Fruit fly (Drosophila melanogaster) whole organism, embryonic: ENCODE results near the gene Sqor.
A peak's percentile ranks its signal among the peaks of the same experiment; 100 is the strongest.

Source experiments
- Abd-B ChIP-seq: fragments of 200-800 bp; sonication (Bioruptor generic); optimal IDR thresholded peaks from 2 replicates; lab custom pipeline; 2018; ENCODE audit warnings: missing biosample characterization, mild to moderate bottlenecking, missing genetic modification characterization, moderate library complexity
- Bgb ChIP-seq: fragments of 200-800 bp; sonication (Bioruptor generic); IDR thresholded peaks from 2 replicates; pipeline ENCODE4 v1.3.6; 2022; ENCODE audit warnings: missing biosample characterization, missing genetic modification characterization; ENCODE audit not compliant: partially characterized antibody
- CG10431 ChIP-seq: fragments of 200-800 bp; sonication (Bioruptor generic); optimal IDR thresholded peaks from 3 replicates; lab custom pipeline; 2018; ENCODE audit warnings: missing biosample characterization, mild to moderate bottlenecking, missing genetic modification characterization
- CG11093 ChIP-seq: fragments of 200-800 bp; sonication (Bioruptor generic); IDR thresholded peaks from 3 replicates; pipeline ENCODE4 v1.3.6; 2022; ENCODE audit warnings: missing biosample characterization, missing genetic modification characterization
- CG12744 ChIP-seq: fragments of 200-800 bp; sonication (Bioruptor generic); optimal IDR thresholded peaks from 2 replicates; lab custom pipeline; 2016; ENCODE audit warnings: missing biosample characterization, missing genetic modification characterization
- CG13123 ChIP-seq: fragments of 200-800 bp; sonication (Bioruptor generic); optimal IDR thresholded peaks from 2 replicates; lab custom pipeline; 2016; ENCODE audit warnings: missing biosample characterization, missing genetic modification characterization
- CG15601 ChIP-seq: fragments of 200-800 bp; sonication (Bioruptor generic); optimal IDR thresholded peaks from 3 replicates; lab custom pipeline; 2019; ENCODE audit warnings: missing biosample characterization, mild to moderate bottlenecking, missing genetic modification characterization, moderate library complexity
- CG16779 ChIP-seq: fragments of 200-800 bp; sonication (Bioruptor generic); IDR thresholded peaks from 2 replicates; pipeline ENCODE4 v1.3.6; 2022; ENCODE audit warnings: missing biosample characterization, missing genetic modification characterization
- CG17829 ChIP-seq: fragments of 200-800 bp; optimal IDR thresholded peaks from 2 replicates; lab custom pipeline; 2019; ENCODE audit warnings: missing biosample characterization, mild to moderate bottlenecking, missing genetic modification characterization, moderate library complexity
- CG18619 ChIP-seq: fragments of 200-800 bp; sonication (Bioruptor generic); optimal IDR thresholded peaks from 3 replicates; lab custom pipeline; 2017; ENCODE audit warnings: missing biosample characterization, mild to moderate bottlenecking, missing genetic modification characterization
- CG2116 ChIP-seq: fragments of 200-800 bp; sonication (Bioruptor generic); optimal IDR thresholded peaks from 3 replicates; lab custom pipeline; 2018; ENCODE audit warnings: missing biosample characterization, mild to moderate bottlenecking, missing genetic modification characterization
- CG2712 ChIP-seq: fragments of 200-800 bp; optimal IDR thresholded peaks from 3 replicates; lab custom pipeline; 2019; ENCODE audit warnings: missing biosample characterization, mild to moderate bottlenecking, missing genetic modification characterization, moderate library complexity
- CG31365 ChIP-seq: fragments of 200-800 bp; sonication (Bioruptor generic); optimal IDR thresholded peaks from 2 replicates; lab custom pipeline; 2018; ENCODE audit warnings: missing biosample characterization, mild to moderate bottlenecking, missing genetic modification characterization
- CG31388 ChIP-seq: fragments of 200-800 bp; sonication (Bioruptor generic); optimal IDR thresholded peaks from 2 replicates; lab custom pipeline; 2016; ENCODE audit warnings: missing biosample characterization, missing genetic modification characterization
- CG3407 ChIP-seq: fragments of 200-800 bp; sonication (Bioruptor generic); optimal IDR thresholded peaks from 2 replicates; lab custom pipeline; 2018; ENCODE audit warnings: missing biosample characterization, mild to moderate bottlenecking, missing genetic modification characterization
- CG34422 ChIP-seq: fragments of 200-800 bp; sonication (Bioruptor generic); IDR thresholded peaks from 3 replicates; pipeline ENCODE4 v1.3.6; 2022; ENCODE audit warnings: missing biosample characterization, missing genetic modification characterization
- CG3995 ChIP-seq: fragments of 200-800 bp; sonication (Bioruptor generic); optimal IDR thresholded peaks from 3 replicates; lab custom pipeline; 2016; ENCODE audit warnings: missing biosample characterization, missing genetic modification characterization
- CG5180 ChIP-seq: fragments of 200-800 bp; sonication (Bioruptor generic); optimal IDR thresholded peaks from 3 replicates; lab custom pipeline; 2017; ENCODE audit warnings: missing biosample characterization, missing genetic modification characterization, mild to moderate bottlenecking, moderate library complexity, missing genetic modification reagents
- CG6683 ChIP-seq: fragments of 200-800 bp; sonication (Bioruptor generic); optimal IDR thresholded peaks from 2 replicates; lab custom pipeline; 2017; ENCODE audit warnings: missing biosample characterization, mild to moderate bottlenecking, missing genetic modification characterization, missing genetic modification reagents
- CG7357 ChIP-seq: fragments of 200-800 bp; sonication (Bioruptor generic); IDR thresholded peaks from 3 replicates; pipeline ENCODE4 v1.3.6; 2022; ENCODE audit warnings: missing biosample characterization, missing genetic modification characterization
- CG7786 ChIP-seq: fragments of 200-800 bp; sonication (Bioruptor generic); optimal IDR thresholded peaks from 2 replicates; lab custom pipeline; 2016; ENCODE audit warnings: missing biosample characterization, missing genetic modification characterization
- CG8765 ChIP-seq: fragments of 200-800 bp; sonication (Bioruptor generic); IDR thresholded peaks from 2 replicates; pipeline ENCODE4 v1.3.6; 2022; ENCODE audit warnings: missing biosample characterization, missing genetic modification characterization
- CG9727 ChIP-seq: fragments of 200-800 bp; sonication (Bioruptor generic); optimal IDR thresholded peaks from 3 replicates; lab custom pipeline; 2017; ENCODE audit warnings: missing biosample characterization, mild to moderate bottlenecking, missing genetic modification characterization
- CG9932 ChIP-seq: fragments of 200-800 bp; sonication (Bioruptor generic); IDR thresholded peaks from 2 replicates; pipeline ENCODE4 v1.3.6; 2022; ENCODE audit warnings: missing biosample characterization, missing genetic modification characterization
- CkIIα-i1 ChIP-seq: fragments of 200-800 bp; sonication (Bioruptor generic); IDR thresholded peaks from 2 replicates; pipeline ENCODE4 v1.3.6; 2022; ENCODE audit warnings: missing biosample characterization, missing genetic modification characterization
- CoRest ChIP-seq: fragments of 200-800 bp; sonication (Bioruptor generic); optimal IDR thresholded peaks from 3 replicates; lab custom pipeline; 2018; ENCODE audit warnings: missing biosample characterization, mild to moderate bottlenecking, missing genetic modification characterization, moderate library complexity
- Dll ChIP-seq: fragments of 200-800 bp; sonication (Bioruptor generic); IDR thresholded peaks from 4 replicates; pipeline ENCODE4 v1.3.6; 2022; ENCODE audit warnings: missing biosample characterization, missing genetic modification characterization; ENCODE audit not compliant: partially characterized antibody
- E2f1 ChIP-seq: fragments of 200-800 bp; sonication (Bioruptor generic); IDR thresholded peaks from 2 replicates; pipeline ENCODE4 v1.3.6; 2022; ENCODE audit warnings: missing biosample characterization, missing genetic modification characterization
- Mrtf ChIP-seq: fragments of 200-800 bp; sonication (Bioruptor generic); IDR thresholded peaks from 3 replicates; pipeline ENCODE4 v1.3.6; 2022; ENCODE audit warnings: missing biosample characterization, missing genetic modification characterization
- NFAT ChIP-seq: fragments of 200-800 bp; sonication (Bioruptor generic); IDR thresholded peaks from 2 replicates; pipeline ENCODE4 v1.3.6; 2022; ENCODE audit warnings: missing biosample characterization, missing genetic modification characterization
- Side ChIP-seq: fragments of 200-800 bp; sonication (Bioruptor generic); optimal IDR thresholded peaks from 2 replicates; lab custom pipeline; 2016; ENCODE audit warnings: missing biosample characterization, missing genetic modification characterization
- TFAM ChIP-seq: fragments of 200-800 bp; sonication (Bioruptor generic); optimal IDR thresholded peaks from 2 replicates; lab custom pipeline; 2017; ENCODE audit warnings: missing biosample characterization, missing genetic modification characterization, inconsistent platforms
- Usf ChIP-seq: fragments of 200-800 bp; sonication (Bioruptor generic); optimal IDR thresholded peaks from 2 replicates; lab custom pipeline; 2017; ENCODE audit warnings: missing genotype, missing biosample characterization, missing genetic modification characterization
- da ChIP-seq: fragments of 200-800 bp; sonication (Bioruptor generic); optimal IDR thresholded peaks from 2 replicates; lab custom pipeline; 2016; ENCODE audit warnings: missing biosample characterization, missing genetic modification characterization
- dan ChIP-seq: fragments of 200-800 bp; sonication (Bioruptor generic); IDR thresholded peaks from 2 replicates; pipeline ENCODE4 v1.3.6; 2022; ENCODE audit warnings: missing biosample characterization, missing genetic modification characterization
- dati ChIP-seq: fragments of 200-800 bp; sonication (Bioruptor generic); IDR thresholded peaks from 2 replicates; pipeline ENCODE4 v1.3.6; 2022; ENCODE audit warnings: missing biosample characterization, missing genetic modification characterization
- ewg ChIP-seq: fragments of 200-800 bp; sonication (Bioruptor generic); optimal IDR thresholded peaks from 3 replicates; lab custom pipeline; 2017; ENCODE audit warnings: mild to moderate bottlenecking, missing biosample characterization, missing genetic modification reagents, missing genetic modification characterization
- gce ChIP-seq: fragments of 200-800 bp; sonication (Bioruptor generic); IDR thresholded peaks from 3 replicates; pipeline ENCODE4 v1.3.6; 2022; ENCODE audit warnings: missing biosample characterization, missing genetic modification characterization
- gsb ChIP-seq: fragments of 200-800 bp; sonication (Bioruptor generic); IDR thresholded peaks from 2 replicates; pipeline ENCODE4 v1.3.6; 2022; ENCODE audit warnings: missing biosample characterization, missing genetic modification characterization
- kay ChIP-seq: fragments of 200-800 bp; sonication (Bioruptor generic); optimal IDR thresholded peaks from 2 replicates; lab custom pipeline; 2016; ENCODE audit warnings: missing biosample characterization, missing genetic modification characterization
- klu ChIP-seq: fragments of 200-800 bp; sonication (Bioruptor generic); IDR thresholded peaks from 2 replicates; pipeline ENCODE4 v1.3.6; 2022; ENCODE audit warnings: missing biosample characterization, missing genetic modification characterization
- luna ChIP-seq: fragments of 200-800 bp; sonication (Bioruptor generic); optimal IDR thresholded peaks from 2 replicates; lab custom pipeline; 2016; ENCODE audit warnings: missing biosample characterization, missing genetic modification characterization
- nau ChIP-seq: fragments of 200-800 bp; sonication (Bioruptor generic); optimal IDR thresholded peaks from 3 replicates; lab custom pipeline; 2017; ENCODE audit warnings: missing biosample characterization, mild to moderate bottlenecking, missing genetic modification characterization, missing genetic modification reagents
- nom ChIP-seq: fragments of 200-800 bp; sonication (Bioruptor generic); optimal IDR thresholded peaks from 2 replicates; lab custom pipeline; 2017; ENCODE audit warnings: missing biosample characterization, missing genetic modification characterization, mild to moderate bottlenecking, moderate library complexity, missing genetic modification reagents
- pfk ChIP-seq: fragments of 200-800 bp; sonication (Bioruptor generic); optimal IDR thresholded peaks from 2 replicates; lab custom pipeline; 2018; ENCODE audit warnings: missing biosample characterization, mild to moderate bottlenecking, missing genetic modification characterization, moderate library complexity
- psq ChIP-seq: fragments of 200-800 bp; sonication (Bioruptor generic); optimal IDR thresholded peaks from 2 replicates; lab custom pipeline; 2017; ENCODE audit warnings: missing biosample characterization, missing genetic modification characterization
- salm ChIP-seq: fragments of 200-800 bp; sonication (Bioruptor generic); optimal IDR thresholded peaks from 2 replicates; lab custom pipeline; 2018; ENCODE audit warnings: missing biosample characterization, mild to moderate bottlenecking, missing genetic modification characterization
- seq ChIP-seq: fragments of 200-800 bp; sonication (Bioruptor generic); IDR thresholded peaks from 2 replicates; pipeline ENCODE4 v1.3.6; 2022; ENCODE audit warnings: missing biosample characterization, missing genetic modification characterization
- sima ChIP-seq: fragments of 200-800 bp; sonication (Bioruptor generic); optimal IDR thresholded peaks from 2 replicates; lab custom pipeline; 2016; ENCODE audit warnings: missing biosample characterization, missing genetic modification characterization
- slou ChIP-seq: fragments of 200-800 bp; sonication (Bioruptor generic); optimal IDR thresholded peaks from 3 replicates; lab custom pipeline; 2016; ENCODE audit warnings: missing biosample characterization, missing genetic modification characterization
- twi ChIP-seq: fragments of 200-800 bp; optimal IDR thresholded peaks from 2 replicates; lab custom pipeline; 2019; ENCODE audit warnings: missing biosample characterization, mild to moderate bottlenecking, missing genetic modification characterization, moderate library complexity
- wor ChIP-seq: fragments of 200-800 bp; sonication (Bioruptor generic); IDR thresholded peaks from 2 replicates; pipeline ENCODE4 v1.3.6; 2022; ENCODE audit warnings: missing biosample characterization, missing genetic modification characterization

The Sqor gene

DNA sequence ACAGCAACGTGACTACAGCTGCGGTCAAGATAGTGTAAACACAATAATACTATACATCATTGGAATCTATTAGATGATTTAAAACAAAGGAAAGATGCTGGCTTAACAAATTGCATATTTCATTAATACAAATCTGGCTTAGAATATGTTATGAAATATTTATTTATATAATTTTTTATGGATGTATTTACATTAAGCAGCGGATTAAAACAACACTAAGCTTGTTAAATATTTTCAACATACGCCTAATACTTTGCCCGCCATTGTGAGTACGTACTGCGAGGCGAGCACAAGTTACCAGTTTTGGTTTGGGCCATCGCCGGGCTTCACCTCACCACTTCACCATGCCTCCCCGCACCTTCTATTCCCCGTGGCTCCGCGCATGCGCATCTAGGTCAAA lies 29.9 kb downstream of the Sqor start (continued):
- no peak for TF ChIP-seq CG31388 (GFP tag; lab: Kevin White, UChicago)
- peak; percentile 47 for TF ChIP-seq CG6683
- TF ChIP-seq Dll (GFP tag; lab: Robert Waterston, UW): no peak
- TF ChIP-seq CG3995: peak; percentile 25
- TF ChIP-seq ewg (GFP tag; lab: Kevin White, UChicago): peak; percentile 46
- no peak for TF ChIP-seq CG8765
- TF ChIP-seq gce (GFP tag; lab: Robert Waterston, UW): peak; percentile 61; the same call in 1 of the 3 replicates
- TF ChIP-seq kay: no peak
- TF ChIP-seq CG13123 (GFP tag; lab: Kevin White, UChicago): no peak
- TF ChIP-seq nau (GFP tag; lab: Kevin White, UChicago): no peak
- TF ChIP-seq seq (GFP tag; lab: Robert Waterston, UW): peak; percentile 62; the same call in 1 of the 2 replicates
- TF ChIP-seq CG34422 (GFP tag; lab: Robert Waterston, UW): peak; percentile 54; the same call in 1 of the 3 replicates
- TF ChIP-seq E2f1 (GFP tag; lab: Robert Waterston, UW): peak; percentile 50
- TF ChIP-seq CkIIα-i1 (GFP tag; lab: Robert Waterston, UW): no peak
- peak; percentile 81 for TF ChIP-seq CG17829 (tag; lab: Kevin White, UChicago)
- TF ChIP-seq CG16779 (GFP tag; lab: Robert Waterston, UW): no peak
- TF ChIP-seq Bgb (GFP tag; lab: Robert Waterston, UW): no peak
- peak; percentile 15 for TF ChIP-seq Usf (GFP tag; lab: Kevin White, UChicago)
- TF ChIP-seq CG11093 (GFP tag; lab: Robert Waterston, UW): 0 out of 3 replicates have a peak, but pooled peaks have one; percentile 60
- peak; percentile 41; the same call in 1 of the 2 replicates for TF ChIP-seq gsb
- TF ChIP-seq da: no peak
- TF ChIP-seq twi (tag; lab: Kevin White, UChicago): peak; percentile 50
- TF ChIP-seq CG15601 (tag; lab: Kevin White, UChicago): peak; percentile 74
- peak; percentile 84 for TF ChIP-seq CoRest (tag; lab: Kevin White, UChicago)
- TF ChIP-seq CG9932 (GFP tag; lab: Robert Waterston, UW): no peak; the same call in 1 of the 2 replicates
- no peak for TF ChIP-seq CG12744
- TF ChIP-seq dan: no peak
- no peak for TF ChIP-seq slou
- TF ChIP-seq CG2116 (GFP tag; lab: Kevin White, UChicago): peak; percentile 17
- TF ChIP-seq sima (GFP tag; lab: Kevin White, UChicago): no peak
- no peak for TF ChIP-seq Side
- TF ChIP-seq pfk (GFP tag; lab: Kevin White, UChicago): no peak
- TF ChIP-seq Mrtf (GFP tag; lab: Robert Waterston, UW): no peak
- no peak for TF ChIP-seq dati (GFP tag; lab: Robert Waterston, UW)
- no peak for TF ChIP-seq CG7786
- peak; percentile 48 for TF ChIP-seq nom (GFP tag; lab: Kevin White, UChicago)
- peak; percentile 62 for TF ChIP-seq salm (tag; lab: Kevin White, UChicago)
- TF ChIP-seq NFAT (GFP tag; lab: Robert Waterston, UW): no peak
- TF ChIP-seq CG9727 (GFP tag; lab: Kevin White, UChicago): peak; percentile 57
- TF ChIP-seq wor (GFP tag; lab: Robert Waterston, UW): peak; percentile 38; the same call in 1 of the 2 replicates
- TF ChIP-seq CG5180 (GFP tag; lab: Kevin White, UChicago): peak; percentile 56
- TF ChIP-seq CG18619 (GFP tag; lab: Kevin White, UChicago): peak; percentile 17
- no peak for TF ChIP-seq CG31365 (tag; lab: Kevin White, UChicago)
- peak; percentile 65 for TF ChIP-seq Abd-B
- TF ChIP-seq CG2712 (tag; lab: Kevin White, UChicago): peak; percentile 87
- no peak for TF ChIP-seq klu
- TF ChIP-seq CG10431 (GFP tag; lab: Kevin White, UChicago): peak; percentile 66
- peak; percentile 38; the same call in 1 of the 3 replicates for TF ChIP-seq CG7357 (GFP tag; lab: Robert Waterston, UW)
- no peak for TF ChIP-seq TFAM (GFP tag; lab: Kevin White, UChicago)
- no peak for TF ChIP-seq psq (GFP tag; lab: Kevin White, UChicago)
- peak; percentile 53 for TF ChIP-seq CG3407 (GFP tag; lab: Kevin White, UChicago)
- no peak for TF ChIP-seq luna (GFP tag; lab: Kevin White, UChicago)
